Worm (Caenorhabditis elegans): Measurements from ENCODE around the gene jmjd-3.2.

jmjd-3.2 gene

DNA sequence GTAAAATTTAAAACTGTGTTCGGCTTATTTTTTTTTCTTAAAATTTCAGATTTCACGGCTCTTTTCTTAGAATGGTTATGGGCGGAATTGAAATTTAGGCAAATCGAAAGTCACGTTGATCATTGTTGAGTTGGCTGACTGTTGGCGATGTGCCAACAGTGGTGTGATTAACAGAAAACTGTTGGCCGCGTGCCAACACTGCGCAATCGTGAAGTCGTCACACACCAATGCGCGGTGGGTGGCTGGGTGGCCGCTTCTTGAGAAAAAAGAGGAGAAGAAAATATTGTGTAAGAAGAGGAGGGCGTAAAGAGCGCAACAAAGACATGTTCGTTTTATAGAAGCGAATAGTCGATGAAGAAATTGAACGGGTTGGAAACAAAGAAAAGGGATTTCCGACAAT, 43.1 kb downstream of the jmjd-3.2 start (continued):
- no peak for TF ChIP-seq F49E8.2 (tag; optimal IDR thresholded peaks at IDR 0.05; ENCODE audit: borderline replicate concordance)
- TF ChIP-seq mdl-1 (tag; optimal IDR thresholded peaks at IDR 0.05), result peak in 1 of 2 experiments; percentile 9
- no peak for TF ChIP-seq hif-1 (tag; optimal IDR thresholded peaks at IDR 0.05)
- peak; percentile 39 for TF ChIP-seq mep-1 (tag; optimal IDR thresholded peaks at IDR 0.05)
- no peak for TF ChIP-seq R02D3.7 (tag; optimal IDR thresholded peaks at IDR 0.05)
- TF ChIP-seq spr-3 (GFP tag; optimal IDR thresholded peaks at IDR 0.05), result no peak
- no peak for TF ChIP-seq Y105C5A.15 (GFP tag; IDR thresholded peaks at IDR 0.05)
- TF ChIP-seq hlh-30 (tag; optimal IDR thresholded peaks at IDR 0.05; ENCODE audit: insufficient read depth), result peak; percentile 16
- TF ChIP-seq ztf-11 (tag; optimal IDR thresholded peaks at IDR 0.05), result no peak
- no peak for TF ChIP-seq egl-43 (GFP tag; IDR thresholded peaks at IDR 0.05)
- no peak for TF ChIP-seq tag-97 (GFP tag; IDR thresholded peaks at IDR 0.05)
- no peak for TF ChIP-seq nhr-111 (GFP tag; optimal IDR thresholded peaks at IDR 0.05)
- no peak for TF ChIP-seq unc-130 (GFP tag; optimal IDR thresholded peaks at IDR 0.05)
- TF ChIP-seq unc-39 (tag; optimal IDR thresholded peaks at IDR 0.05), result no peak
- no peak for TF ChIP-seq T20F7.1 (GFP tag; optimal IDR thresholded peaks at IDR 0.05)
- TF ChIP-seq mxl-2 (GFP tag; conservative IDR thresholded peaks at IDR 0.05), result no peak
- TF ChIP-seq aly-2 (tag; optimal IDR thresholded peaks at IDR 0.05), result no peak
- TF ChIP-seq daf-16 (GFP tag; optimal IDR thresholded peaks at IDR 0.05), result no peak
- TF ChIP-seq daf-16 (tag; optimal IDR thresholded peaks at IDR 0.05), result peak; percentile 10
- TF ChIP-seq saeg-2 (GFP tag; IDR thresholded peaks at IDR 0.05), result no peak
- no peak for TF ChIP-seq F26F4.8 (GFP tag; conservative IDR thresholded peaks at IDR 0.05)
- peak; percentile 6 for TF ChIP-seq hlh-11 (tag; optimal IDR thresholded peaks at IDR 0.05)
- no peak for TF ChIP-seq zip-2 (tag; optimal IDR thresholded peaks at IDR 0.05)

DNA sequence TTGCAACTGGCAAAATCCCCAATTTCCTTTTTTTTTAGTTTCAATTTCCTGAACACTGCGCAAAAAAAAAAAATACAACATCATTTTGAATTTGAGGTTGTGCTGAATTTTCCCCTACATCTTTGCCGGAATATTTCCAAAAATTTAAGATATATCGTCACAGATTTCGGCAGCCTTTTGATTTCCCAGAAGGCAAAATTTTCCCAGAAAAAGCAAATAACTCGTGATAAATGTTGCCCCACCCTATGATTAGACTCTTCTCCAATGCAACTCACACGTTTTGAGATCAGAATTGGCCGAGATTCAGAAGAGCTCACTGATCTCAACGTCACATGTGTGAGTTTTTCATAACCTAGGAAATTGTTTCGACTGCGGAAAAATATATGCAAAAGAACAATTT, 44.4 kb downstream of the jmjd-3.2 start:
- TF ChIP-seq ceh-32 (tag; optimal IDR thresholded peaks at IDR 0.05; ENCODE audit: poor library complexity), result no peak
- TF ChIP-seq dpl-1 (GFP tag; optimal IDR thresholded peaks at IDR 0.05), result no peak
- TF ChIP-seq lin-29 (GFP tag; IDR thresholded peaks at IDR 0.05), result no peak
- no peak for TF ChIP-seq mxl-3 (GFP tag; optimal IDR thresholded peaks at IDR 0.05)
- no peak for TF ChIP-seq unc-39 (tag; optimal IDR thresholded peaks at IDR 0.05)
- no peak for TF ChIP-seq aha-1 (tag)
- no peak for TF ChIP-seq nhr-11 (tag; optimal IDR thresholded peaks at IDR 0.05)
- TF ChIP-seq lin-38 (GFP tag; IDR thresholded peaks at IDR 0.05), result no peak

DNA sequence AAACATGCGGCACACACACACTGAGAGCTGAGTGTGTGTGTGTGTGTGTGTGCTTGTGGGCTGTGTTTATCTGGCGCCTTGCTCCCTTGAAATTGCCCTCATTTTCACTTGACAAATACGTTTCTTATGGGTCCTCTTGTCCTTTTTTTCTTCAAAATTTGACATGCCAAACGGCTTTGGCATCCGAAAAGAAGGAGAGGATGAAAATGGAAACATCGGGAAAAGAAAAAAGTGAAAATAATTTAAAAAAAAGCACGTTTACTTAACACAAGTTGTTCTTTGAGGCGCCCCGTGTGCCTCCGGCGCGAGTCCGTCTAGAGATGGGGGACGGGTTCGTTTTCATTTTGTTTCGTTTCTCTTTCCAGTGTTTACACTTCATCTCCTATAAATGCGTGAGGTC, 47.1 kb downstream of the jmjd-3.2 start:
- TF ChIP-seq aha-1 (tag) (peak; percentile 81), Y5F2A.4 (GFP tag; optimal IDR thresholded peaks at IDR 0.05) (no peak), hlh-30 (tag; optimal IDR thresholded peaks at IDR 0.05; ENCODE audit: insufficient read depth) (peak; percentile 20), ceh-32 (tag; optimal IDR thresholded peaks at IDR 0.05; ENCODE audit: poor library complexity) (no peak), hif-1 (tag; optimal IDR thresholded peaks at IDR 0.05) (peak in 1 of 2 experiments; percentile 82)

ce11 chrX:14495785-14496184, 47.8 kb downstream of the jmjd-3.2 start, which contains the start of gene ztf-14:
Gene ztf-14 (plus strand): TSS chrX:14496085.
- TF ChIP-seq duxl-1 (tag; optimal IDR thresholded peaks at IDR 0.05; ENCODE audit: poor library complexity), result no peak
- no peak for TF ChIP-seq mep-1 (tag; optimal IDR thresholded peaks at IDR 0.05)
- TF ChIP-seq madf-5 (GFP tag; IDR thresholded peaks at IDR 0.05), result no peak
- TF ChIP-seq ZK337.2 (GFP tag; IDR thresholded peaks at IDR 0.05), result no peak
- TF ChIP-seq D1046.2 (GFP tag; IDR thresholded peaks at IDR 0.05), result no peak
- no peak for TF ChIP-seq lsy-2 (tag; optimal IDR thresholded peaks at IDR 0.05)
- TF ChIP-seq lin-1 (GFP tag; IDR thresholded peaks at IDR 0.05), result no peak
- no peak for TF ChIP-seq skn-1 (tag; optimal IDR thresholded peaks at IDR 0.05)
- TF ChIP-seq ceh-32 (tag; optimal IDR thresholded peaks at IDR 0.05; ENCODE audit: poor library complexity), result no peak
- TF ChIP-seq mes-2 (tag; optimal IDR thresholded peaks at IDR 0.05; ENCODE audit: poor library complexity, severe bottlenecking), result no peak

Measured in whole organism, L4 larva.